Worm (Caenorhabditis elegans) whole organism, L1 larva: ENCODE measurements around the gene del-8.

ENCODE experiments used
- C04F5.9 ChIP-seq: sonication (generic microtip); optimal IDR thresholded peaks from 2 replicates; lab custom pipeline; 2016; ENCODE audit warnings: missing genetic modification characterization, missing compliant biosample characterization
- dsc-1 ChIP-seq: sonication (generic microtip); optimal IDR thresholded peaks from 2 replicates; lab custom pipeline; 2016; ENCODE audit warnings: mild to moderate bottlenecking, missing genetic modification characterization, missing compliant biosample characterization
- fos-1 ChIP-seq: fragments of 150-350 bp; optimal IDR thresholded peaks from 2 replicates; lab custom pipeline; 2014; ENCODE audit warnings: missing biosample characterization, missing genetic modification characterization
- nhr-19 ChIP-seq: fragments of 200-800 bp; sonication (Bioruptor generic); conservative IDR thresholded peaks from 2 replicates; pipeline ENCODE4 v1.3.6; 2022; ENCODE audit warnings: missing genetic modification characterization, missing compliant biosample characterization
- nhr-47 ChIP-seq: sonication (generic microtip); optimal IDR thresholded peaks from 2 replicates; lab custom pipeline; 2016; ENCODE audit warnings: mild to moderate bottlenecking, missing genetic modification characterization, moderate library complexity, missing compliant biosample characterization
- unc-130 ChIP-seq: fragments of 150-350 bp; optimal IDR thresholded peaks from 2 replicates; lab custom pipeline; 2017; ENCODE audit warnings: missing biosample characterization, missing genetic modification characterization, inconsistent platforms
- unc-30 ChIP-seq: sonication (generic microtip); optimal IDR thresholded peaks from 2 replicates; lab custom pipeline; 2017; ENCODE audit warnings: missing biosample characterization, missing genetic modification characterization
- unc-62 ChIP-seq: fragments of 150-350 bp; optimal IDR thresholded peaks from 2 replicates; lab custom pipeline; 2014; ENCODE audit warnings: missing biosample characterization, missing genetic modification reagents, missing genetic modification characterization

ce11 chrX:9560931-9561330, 28.3 kb upstream of the del-8 start:
- TF ChIP-seq C04F5.9 (tag; lab: Kevin White, UChicago) = no peak
- peak; percentile 7 for TF ChIP-seq dsc-1 (tag; lab: Kevin White, UChicago)
- TF ChIP-seq unc-130 (tag; lab: Kevin White, UChicago) = no peak
- TF ChIP-seq unc-62 (GFP tag; lab: Kevin White, UChicago) = no peak
- TF ChIP-seq nhr-19 (GFP tag; lab: Robert Waterston, UW) = peak; percentile 54
- peak; percentile 27 for TF ChIP-seq nhr-47 (tag; lab: Kevin White, UChicago)
- TF ChIP-seq unc-30 = no peak
- no peak for TF ChIP-seq fos-1 (tag; lab: Kevin White, UChicago)
